Worm (Caenorhabditis elegans) whole organism, L4 larva: ENCODE measurements around the gene C17C3.9.

Experiments
- D1046.2 ChIP-seq: fragments of 200-800 bp; sonication (Bioruptor generic); IDR thresholded peaks from 2 replicates; pipeline ENCODE4 v1.3.6; 2022; ENCODE audit warnings: missing genetic modification characterization, missing compliant biosample characterization
- F44E2.7 ChIP-seq: fragments of 200-800 bp; sonication (Bioruptor generic); IDR thresholded peaks from 2 replicates; pipeline ENCODE4 v2.1.2; 2022; ENCODE audit warnings: missing genetic modification characterization, missing compliant biosample characterization
- Y105C5A.15 ChIP-seq: fragments of 200-800 bp; sonication (Bioruptor generic); IDR thresholded peaks from 2 replicates; pipeline ENCODE4 v1.3.6; 2022; ENCODE audit warnings: missing genetic modification characterization, missing compliant biosample characterization
- Y48G9A.11 ChIP-seq: fragments of 200-800 bp; sonication (Bioruptor generic); IDR thresholded peaks from 2 replicates; pipeline ENCODE4 v1.3.6; 2022; ENCODE audit warnings: missing genetic modification reagents, missing genetic modification characterization, missing compliant biosample characterization
- Y5F2A.4 ChIP-seq: fragments of 200-800 bp; sonication (Bioruptor generic); optimal IDR thresholded peaks from 2 replicates; lab custom pipeline; 2018; ENCODE audit warnings: mild to moderate bottlenecking, missing genetic modification characterization, missing compliant biosample characterization
- ZK337.2 ChIP-seq: fragments of 200-800 bp; sonication (Bioruptor generic); IDR thresholded peaks from 2 replicates; pipeline ENCODE4 v1.3.6; 2022; ENCODE audit warnings: missing genetic modification reagents, missing genetic modification characterization, missing compliant biosample characterization
- ZK546.5 ChIP-seq, 2 experiments: sonication (generic microtip); optimal IDR thresholded peaks; 2 replicates each; lab custom pipeline; 2017; ENCODE audit warnings: missing biosample characterization in 2 of 2, missing genetic modification characterization in 2 of 2
- aha-1 ChIP-seq: fragments of 150-350 bp; peaks from one replicate; lab custom pipeline; 2014; ENCODE audit warnings: missing biosample characterization, missing genetic modification characterization
- ama-1 ChIP-seq: fragments of 150-350 bp; optimal IDR thresholded peaks from 2 replicates; lab custom pipeline; 2014; ENCODE audit warnings: inconsistent platforms, mixed read lengths
- ceh-32 ChIP-seq: sonication (generic microtip); optimal IDR thresholded peaks from 2 replicates; lab custom pipeline; 2016; ENCODE audit warnings: mild to moderate bottlenecking, missing genetic modification characterization, missing compliant biosample characterization; ENCODE audit not compliant: poor library complexity
- ceh-44 ChIP-seq: fragments of 200-800 bp; sonication (Bioruptor generic); IDR thresholded peaks from 2 replicates; pipeline ENCODE4 v1.3.6; 2022; ENCODE audit warnings: missing genetic modification reagents, missing genetic modification characterization, missing compliant biosample characterization
- daf-16 ChIP-seq, 3 experiments: sonication (generic microtip); optimal IDR thresholded peaks; 2 replicates each; lab custom pipeline; 2016 to 2017; ENCODE audit warnings: missing genetic modification characterization in 3 of 3, missing genetic modification reagents in 3 of 3, mild to moderate bottlenecking in 2 of 3, missing compliant biosample characterization in 2 of 3, missing biosample characterization in 1 of 3, moderate library complexity in 1 of 3
- daf-19 ChIP-seq: fragments of 200-800 bp; sonication (Bioruptor generic); conservative IDR thresholded peaks from 2 replicates; pipeline ENCODE4 v1.3.6; 2022; ENCODE audit warnings: missing genetic modification characterization, missing compliant biosample characterization
- dmd-6 ChIP-seq: fragments of 200-800 bp; sonication (Bioruptor generic); IDR thresholded peaks from 2 replicates; pipeline ENCODE4 v1.3.6; 2022; ENCODE audit warnings: missing genetic modification reagents, missing genetic modification characterization, missing compliant biosample characterization
- dpl-1 ChIP-seq: fragments of 150-350 bp; optimal IDR thresholded peaks from 2 replicates; lab custom pipeline; 2014; ENCODE audit warnings: missing biosample characterization, missing genetic modification reagents, missing genetic modification characterization
- duxl-1 ChIP-seq: sonication (generic microtip); optimal IDR thresholded peaks from 2 replicates; lab custom pipeline; 2016; ENCODE audit warnings: mild to moderate bottlenecking, missing genetic modification characterization, moderate library complexity, missing compliant biosample characterization; ENCODE audit not compliant: poor library complexity
- dve-1 ChIP-seq: sonication (generic microtip); optimal IDR thresholded peaks from 2 replicates; lab custom pipeline; 2017; ENCODE audit warnings: antibody characterized with exemption, mild to moderate bottlenecking, missing genetic modification characterization, missing compliant biosample characterization; ENCODE audit not compliant: insufficient read depth
- egl-43 ChIP-seq: fragments of 200-800 bp; sonication (Bioruptor generic); IDR thresholded peaks from 2 replicates; pipeline ENCODE4 v1.3.6; 2022; ENCODE audit warnings: missing genetic modification reagents, missing genetic modification characterization, missing compliant biosample characterization
- fkh-10 ChIP-seq: fragments of 150-350 bp; optimal IDR thresholded peaks from 2 replicates; lab custom pipeline; 2014; ENCODE audit warnings: missing biosample characterization, missing genetic modification reagents, missing genetic modification characterization
- fos-1 ChIP-seq: fragments of 150-350 bp; optimal IDR thresholded peaks from 2 replicates; lab custom pipeline; 2014; ENCODE audit warnings: missing biosample characterization, missing genetic modification characterization
- gei-8 ChIP-seq: fragments of 200-800 bp; sonication (Bioruptor generic); optimal IDR thresholded peaks from 2 replicates; lab custom pipeline; 2018; ENCODE audit warnings: mild to moderate bottlenecking, missing genetic modification characterization, missing compliant biosample characterization
- hlh-11 ChIP-seq: fragments of 200-800 bp; sonication (Bioruptor generic); optimal IDR thresholded peaks from 2 replicates; lab custom pipeline; 2018; ENCODE audit warnings: mild to moderate bottlenecking, missing genetic modification characterization, missing compliant biosample characterization
- hlh-30 ChIP-seq: sonication (generic microtip); optimal IDR thresholded peaks from 2 replicates; lab custom pipeline; 2017; ENCODE audit warnings: antibody characterized with exemption, mild to moderate bottlenecking, missing genetic modification characterization, missing compliant biosample characterization; ENCODE audit not compliant: insufficient read depth
- jun-1 ChIP-seq: fragments of 150-350 bp; optimal IDR thresholded peaks from 2 replicates; lab custom pipeline; 2014; ENCODE audit warnings: missing biosample characterization, missing genetic modification reagents, missing genetic modification characterization
- lim-7 ChIP-seq: fragments of 200-800 bp; sonication (Bioruptor generic); IDR thresholded peaks from 2 replicates; pipeline ENCODE4 v1.3.6; 2022; ENCODE audit warnings: missing genetic modification characterization, missing compliant biosample characterization
- lin-39 ChIP-seq: fragments of 150-350 bp; optimal IDR thresholded peaks from 2 replicates; lab custom pipeline; 2014; ENCODE audit warnings: missing biosample characterization, missing genetic modification reagents, missing genetic modification characterization
- lsy-2 ChIP-seq, 2 experiments: fragments of 150-350 bp in 1 of 2; sonication (generic microtip) in 1 of 2; optimal IDR thresholded peaks; 2 replicates each; lab custom pipeline; 2014 to 2017; ENCODE audit warnings: missing biosample characterization in 2 of 2, missing genetic modification characterization in 2 of 2
- mdl-1 ChIP-seq, 2 experiments: fragments of 150-350 bp in 1 of 2; sonication (generic microtip) in 1 of 2; optimal IDR thresholded peaks; 2 replicates each; lab custom pipeline; 2014 to 2017; ENCODE audit warnings: missing biosample characterization in 2 of 2, missing genetic modification characterization in 2 of 2
- mxl-2 ChIP-seq: fragments of 200-800 bp; sonication (Bioruptor generic); conservative IDR thresholded peaks from 2 replicates; pipeline ENCODE4 v1.3.6; 2022; ENCODE audit warnings: missing genetic modification reagents, missing genetic modification characterization, missing compliant biosample characterization
- nhr-11 ChIP-seq: fragments of 150-350 bp; optimal IDR thresholded peaks from 2 replicates; lab custom pipeline; 2014; ENCODE audit warnings: missing biosample characterization, missing genetic modification characterization
- nhr-111 ChIP-seq: fragments of 200-800 bp; sonication (Bioruptor generic); optimal IDR thresholded peaks from 2 replicates; lab custom pipeline; 2018; ENCODE audit warnings: mild to moderate bottlenecking, missing genetic modification characterization, missing compliant biosample characterization
- nhr-25 ChIP-seq: sonication (generic microtip); optimal IDR thresholded peaks from 2 replicates; lab custom pipeline; 2017; ENCODE audit warnings: missing genetic modification characterization, mild to moderate bottlenecking, missing compliant biosample characterization, antibody characterized with exemption, moderate library complexity, borderline replicate concordance; ENCODE audit not compliant: insufficient read depth
- nhr-28 ChIP-seq: fragments of 150-350 bp; optimal IDR thresholded peaks from 2 replicates; lab custom pipeline; 2014; ENCODE audit warnings: missing biosample characterization, missing genetic modification characterization
- nhr-48 ChIP-seq: sonication (generic microtip); optimal IDR thresholded peaks from 2 replicates; lab custom pipeline; 2016; ENCODE audit warnings: mild to moderate bottlenecking, missing genetic modification characterization, missing compliant biosample characterization
- nhr-76 ChIP-seq: fragments of 150-350 bp; optimal IDR thresholded peaks from 2 replicates; lab custom pipeline; 2014; ENCODE audit warnings: missing biosample characterization, missing genetic modification characterization
- php-3 ChIP-seq: fragments of 200-800 bp; sonication (Bioruptor generic); IDR thresholded peaks from 2 replicates; pipeline ENCODE4 v1.3.6; 2022; ENCODE audit warnings: missing genetic modification reagents, missing genetic modification characterization, missing compliant biosample characterization
- pqm-1 ChIP-seq: sonication (generic microtip); optimal IDR thresholded peaks from 2 replicates; lab custom pipeline; 2017; ENCODE audit warnings: missing biosample characterization, missing genetic modification characterization
- rbr-2 ChIP-seq: sonication (generic microtip); optimal IDR thresholded peaks from 2 replicates; lab custom pipeline; 2016; ENCODE audit warnings: missing genotype, missing genetic modification characterization, missing compliant biosample characterization
- saeg-2 ChIP-seq: fragments of 200-800 bp; sonication (Bioruptor generic); IDR thresholded peaks from 2 replicates; pipeline ENCODE4 v1.3.6; 2022; ENCODE audit warnings: missing genetic modification reagents, missing genetic modification characterization, missing compliant biosample characterization
- sdz-12 ChIP-seq: fragments of 200-800 bp; sonication (Bioruptor generic); optimal IDR thresholded peaks from 2 replicates; lab custom pipeline; 2018; ENCODE audit warnings: mild to moderate bottlenecking, missing genetic modification characterization, missing compliant biosample characterization
- snpc-1.2 ChIP-seq: fragments of 200-800 bp; sonication (Bioruptor generic); IDR thresholded peaks from 2 replicates; pipeline ENCODE4 v1.3.6; 2022; ENCODE audit warnings: missing genetic modification reagents, missing genetic modification characterization, missing compliant biosample characterization
- snpc-4 ChIP-seq: fragments of 150-350 bp; optimal IDR thresholded peaks from 2 replicates; lab custom pipeline; 2014; ENCODE audit warnings: missing biosample characterization, missing genetic modification characterization
- unc-130 ChIP-seq: sonication (generic microtip); optimal IDR thresholded peaks from 2 replicates; lab custom pipeline; 2016; ENCODE audit warnings: missing genetic modification reagents, missing genetic modification characterization, missing compliant biosample characterization
- unc-39 ChIP-seq: sonication (generic microtip); optimal IDR thresholded peaks from 2 replicates; lab custom pipeline; 2017; ENCODE audit warnings: missing biosample characterization, missing genetic modification characterization
- zag-1 ChIP-seq: fragments of 150-350 bp; optimal IDR thresholded peaks from 2 replicates; lab custom pipeline; 2014; ENCODE audit warnings: missing biosample characterization, missing genetic modification characterization
- zfp-2 ChIP-seq: sonication (generic microtip); optimal IDR thresholded peaks from 2 replicates; lab custom pipeline; 2016; ENCODE audit warnings: mild to moderate bottlenecking, missing genetic modification characterization, missing compliant biosample characterization
- ztf-11 ChIP-seq: fragments of 150-350 bp; optimal IDR thresholded peaks from 2 replicates; lab custom pipeline; 2014; ENCODE audit warnings: missing biosample characterization, missing genetic modification characterization

Gene C17C3.9

ce11 chrII:5554788-5555187 lies 22.7 kb upstream of the C17C3.9 start:
- TF ChIP-seq dmd-6 (peak; percentile 85), nhr-111 (GFP tag; lab: Kevin White, UChicago) (no peak), daf-16 (GFP tag; optimal IDR thresholded peaks at IDR 0.05; lab: Kevin White, UChicago) (no peak), daf-16 (tag; optimal IDR thresholded peaks at IDR 0.05; lab: Kevin White, UChicago) (peak; percentile 51), dve-1 (tag; lab: Kevin White, UChicago) (peak; percentile 19)
- TF ChIP-seq, all 104 proteins: peak for 3

- no peak for TF ChIP-seq lin-39 (tag; lab: Kevin White, UChicago)
- TF ChIP-seq fos-1 (tag; lab: Kevin White, UChicago): no peak
- TF ChIP-seq, all 104 proteins: peak for 0
Measured at ce11 chrII:5554317-5554716, 22.2 kb upstream of the C17C3.9 start, which contains the start of gene ins-12. ins-12 (plus strand) TSS chrII:5554617.

- TF ChIP-seq sdz-12 (GFP tag; lab: Kevin White, UChicago): no peak
- TF ChIP-seq hlh-30 (tag; lab: Kevin White, UChicago): peak; percentile 69
- no peak for TF ChIP-seq snpc-4 (tag; lab: Kevin White, UChicago)
- TF ChIP-seq ceh-32: no peak
- no peak for TF ChIP-seq zag-1 (tag; lab: Kevin White, UChicago)
- TF ChIP-seq ztf-11 (tag; lab: Kevin White, UChicago): no peak
- TF ChIP-seq dmd-6: peak; percentile 53
- TF ChIP-seq Y105C5A.15 (GFP tag; lab: Robert Waterston, UW): no peak
- no peak for TF ChIP-seq php-3 (GFP tag; lab: Robert Waterston, UW)
- peak; percentile 52 for TF ChIP-seq pqm-1 (tag; lab: Kevin White, UChicago)
- no peak for TF ChIP-seq Y5F2A.4
- no peak for TF ChIP-seq lim-7
- TF ChIP-seq dpl-1: no peak
- no peak for TF ChIP-seq duxl-1 (tag; lab: Kevin White, UChicago)
- no peak for TF ChIP-seq fkh-10
- TF ChIP-seq mxl-2: peak; percentile 47; the same call in 1 of the 2 replicates
- no peak for TF ChIP-seq ZK546.5 (tag; optimal IDR thresholded peaks at IDR 0.05; lab: Kevin White, UChicago)
- no peak for TF ChIP-seq aha-1
- TF ChIP-seq hlh-11 (tag; lab: Kevin White, UChicago): peak; percentile 60
- no peak for TF ChIP-seq saeg-2 (GFP tag; lab: Robert Waterston, UW)
- no peak for TF ChIP-seq F44E2.7
- no peak for TF ChIP-seq Y48G9A.11 (GFP tag; lab: Robert Waterston, UW)
- no peak for TF ChIP-seq ceh-44 (GFP tag; lab: Robert Waterston, UW)
- no peak for TF ChIP-seq zfp-2
- peak in 1 of 2 experiments; percentile 23 for TF ChIP-seq mdl-1 (tag; optimal IDR thresholded peaks at IDR 0.05; lab: Kevin White, UChicago)
- peak; percentile 71 for TF ChIP-seq dve-1 (tag; lab: Kevin White, UChicago)
- TF ChIP-seq egl-43 (GFP tag; lab: Robert Waterston, UW): no peak
- no peak for TF ChIP-seq unc-130 (GFP tag; lab: Kevin White, UChicago)
- no peak for TF ChIP-seq daf-19 (GFP tag; lab: Robert Waterston, UW)
- no peak for TF ChIP-seq D1046.2
- TF ChIP-seq daf-16 (GFP tag; optimal IDR thresholded peaks at IDR 0.05; lab: Kevin White, UChicago): no peak
- peak; percentile 90 for TF ChIP-seq daf-16 (tag; optimal IDR thresholded peaks at IDR 0.05; lab: Kevin White, UChicago)
- no peak for TF ChIP-seq gei-8
- TF ChIP-seq nhr-11 (tag; lab: Kevin White, UChicago): no peak
- no peak for TF ChIP-seq nhr-48 (tag; lab: Kevin White, UChicago)
- TF ChIP-seq nhr-76 (tag; lab: Kevin White, UChicago): no peak
- TF ChIP-seq ZK337.2 (GFP tag; lab: Robert Waterston, UW): no peak
- TF ChIP-seq lsy-2 (tag; optimal IDR thresholded peaks at IDR 0.05; lab: Kevin White, UChicago): no peak
- TF ChIP-seq ama-1 (lab: Kevin White, UChicago): no peak
- TF ChIP-seq jun-1 (tag; lab: Kevin White, UChicago): no peak
- TF ChIP-seq nhr-28: peak; percentile 44
- no peak for TF ChIP-seq unc-39
- no peak for TF ChIP-seq nhr-25 (tag; lab: Kevin White, UChicago)
- TF ChIP-seq rbr-2 (tag; lab: Kevin White, UChicago): no peak
- no peak for TF ChIP-seq snpc-1.2
Measured at ce11 chrII:5553531-5553930, 21.5 kb upstream of the C17C3.9 start.
